Worm (Caenorhabditis elegans) whole organism, late embryonic: ENCODE measurements around the gene swt-2.

ENCODE experiments used
- C38D4.7 ChIP-seq: fragments of 200-800 bp; sonication (Bioruptor generic); optimal IDR thresholded peaks from 2 replicates; lab custom pipeline; 2018; ENCODE audit warnings: mild to moderate bottlenecking, missing genetic modification characterization, moderate library complexity, missing compliant biosample characterization
- K09A11.1 ChIP-seq: sonication (generic microtip); optimal IDR thresholded peaks from 2 replicates; lab custom pipeline; 2017; ENCODE audit warnings: antibody characterized with exemption, mild to moderate bottlenecking, missing genetic modification characterization, missing compliant biosample characterization; ENCODE audit not compliant: insufficient read depth
- T23F11.4 ChIP-seq: fragments of 200-800 bp; sonication (Bioruptor generic); optimal IDR thresholded peaks from 2 replicates; lab custom pipeline; 2018; ENCODE audit warnings: mild to moderate bottlenecking, missing genetic modification characterization, missing compliant biosample characterization
- Y22D7AL.16 ChIP-seq: sonication (generic microtip); optimal IDR thresholded peaks from 2 replicates; lab custom pipeline; 2016; ENCODE audit warnings: missing genetic modification characterization, missing compliant biosample characterization
- ceh-18 ChIP-seq: sonication (generic microtip); optimal IDR thresholded peaks from 2 replicates; lab custom pipeline; 2016; ENCODE audit warnings: missing genetic modification characterization, missing compliant biosample characterization
- ceh-19 ChIP-seq: fragments of 200-800 bp; sonication (Bioruptor generic); optimal IDR thresholded peaks from 2 replicates; lab custom pipeline; 2018; ENCODE audit warnings: mild to moderate bottlenecking, missing genetic modification characterization, missing compliant biosample characterization
- ceh-2 ChIP-seq: sonication (generic microtip); optimal IDR thresholded peaks from 2 replicates; lab custom pipeline; 2016; ENCODE audit warnings: missing genotype, missing genetic modification characterization, missing compliant biosample characterization
- ceh-24 ChIP-seq: sonication (generic microtip); optimal IDR thresholded peaks from 2 replicates; lab custom pipeline; 2016; ENCODE audit warnings: mild to moderate bottlenecking, missing genetic modification characterization, missing compliant biosample characterization
- ceh-30 ChIP-seq: fragments of 150-350 bp; optimal IDR thresholded peaks from 2 replicates; lab custom pipeline; 2014; ENCODE audit warnings: missing biosample characterization, missing genetic modification characterization
- ceh-34 ChIP-seq: sonication (generic microtip); optimal IDR thresholded peaks from 2 replicates; lab custom pipeline; 2016; ENCODE audit warnings: mild to moderate bottlenecking, missing genetic modification characterization, missing compliant biosample characterization
- ceh-45 ChIP-seq: fragments of 200-800 bp; sonication (Bioruptor generic); IDR thresholded peaks from 2 replicates; pipeline ENCODE4 v1.3.6; 2022; ENCODE audit warnings: missing genetic modification reagents, missing genetic modification characterization, missing compliant biosample characterization
- ceh-9 ChIP-seq: sonication (generic microtip); optimal IDR thresholded peaks from 2 replicates; lab custom pipeline; 2016; ENCODE audit warnings: mild to moderate bottlenecking, missing genetic modification characterization, inconsistent platforms, missing compliant biosample characterization
- che-1 ChIP-seq: sonication (generic microtip); optimal IDR thresholded peaks from 2 replicates; lab custom pipeline; 2016; ENCODE audit warnings: mild to moderate bottlenecking, missing genetic modification characterization, missing compliant biosample characterization
- elt-2 ChIP-seq: sonication (generic microtip); optimal IDR thresholded peaks from 2 replicates; lab custom pipeline; 2016; ENCODE audit warnings: missing genetic modification reagents, missing genetic modification characterization, missing compliant biosample characterization
- elt-4 ChIP-seq: sonication (generic microtip); optimal IDR thresholded peaks from 2 replicates; lab custom pipeline; 2016; ENCODE audit warnings: missing genetic modification characterization, missing compliant biosample characterization
- ets-4 ChIP-seq: sonication (generic microtip); optimal IDR thresholded peaks from 2 replicates; lab custom pipeline; 2016; ENCODE audit warnings: missing genetic modification characterization, missing compliant biosample characterization
- eyg-1 ChIP-seq: sonication (generic microtip); optimal IDR thresholded peaks from 2 replicates; lab custom pipeline; 2016; ENCODE audit warnings: missing genotype, missing genetic modification characterization, missing compliant biosample characterization
- gmeb-2 ChIP-seq: sonication (generic microtip); optimal IDR thresholded peaks from 2 replicates; lab custom pipeline; 2016; ENCODE audit warnings: missing genetic modification characterization, inconsistent platforms, missing compliant biosample characterization
- hlh-13 ChIP-seq: fragments of 200-800 bp; sonication (Bioruptor generic); optimal IDR thresholded peaks from 2 replicates; lab custom pipeline; 2018; ENCODE audit warnings: mild to moderate bottlenecking, missing genetic modification characterization, missing compliant biosample characterization
- hlh-15 ChIP-seq: sonication (generic microtip); optimal IDR thresholded peaks from 2 replicates; lab custom pipeline; 2016; ENCODE audit warnings: missing genetic modification characterization, missing compliant biosample characterization
- hlh-30 ChIP-seq: sonication (generic microtip); optimal IDR thresholded peaks from 2 replicates; lab custom pipeline; 2017; ENCODE audit warnings: antibody characterized with exemption, missing genetic modification characterization, missing compliant biosample characterization; ENCODE audit not compliant: insufficient read depth
- hlh-6 ChIP-seq: sonication (generic microtip); optimal IDR thresholded peaks from 2 replicates; lab custom pipeline; 2016; ENCODE audit warnings: missing genotype, missing genetic modification characterization, missing compliant biosample characterization
- hlh-8 ChIP-seq: sonication (generic microtip); optimal IDR thresholded peaks from 2 replicates; lab custom pipeline; 2016; ENCODE audit warnings: missing genotype, missing genetic modification characterization, missing compliant biosample characterization
- lim-6 ChIP-seq: sonication (generic microtip); optimal IDR thresholded peaks from 2 replicates; lab custom pipeline; 2016; ENCODE audit warnings: missing genetic modification characterization, missing compliant biosample characterization
- lin-11 ChIP-seq: fragments of 200-800 bp; sonication (Bioruptor generic); optimal IDR thresholded peaks from 2 replicates; lab custom pipeline; 2018; ENCODE audit warnings: mild to moderate bottlenecking, missing genetic modification characterization, missing compliant biosample characterization
- madf-2 ChIP-seq: sonication (generic microtip); optimal IDR thresholded peaks from 2 replicates; lab custom pipeline; 2017; ENCODE audit warnings: missing genetic modification characterization, missing compliant biosample characterization
- mec-3 ChIP-seq: sonication (generic microtip); optimal IDR thresholded peaks from 2 replicates; lab custom pipeline; 2016; ENCODE audit warnings: borderline replicate concordance, missing genetic modification characterization, missing compliant biosample characterization
- npax-4 ChIP-seq: sonication (generic microtip); optimal IDR thresholded peaks from 2 replicates; lab custom pipeline; 2016; ENCODE audit warnings: missing genetic modification characterization, missing compliant biosample characterization
- pax-1 ChIP-seq: fragments of 150-350 bp; optimal IDR thresholded peaks from 2 replicates; lab custom pipeline; 2014; ENCODE audit warnings: missing biosample characterization, missing genetic modification characterization
- pha-2 ChIP-seq: sonication (generic microtip); optimal IDR thresholded peaks from 2 replicates; lab custom pipeline; 2017; ENCODE audit warnings: mild to moderate bottlenecking, missing genetic modification characterization, missing compliant biosample characterization
- pros-1 ChIP-seq: fragments of 150-350 bp; optimal IDR thresholded peaks from 2 replicates; lab custom pipeline; 2014; ENCODE audit warnings: missing biosample characterization, missing genetic modification reagents, missing genetic modification characterization
- ref-2 ChIP-seq: sonication (generic microtip); optimal IDR thresholded peaks from 2 replicates; lab custom pipeline; 2016; ENCODE audit warnings: missing genetic modification characterization, missing compliant biosample characterization
- sdc-2 ChIP-seq: sonication (generic microtip); optimal IDR thresholded peaks from 2 replicates; lab custom pipeline; 2016; ENCODE audit warnings: missing genotype, missing genetic modification characterization, missing compliant biosample characterization
- sox-2 ChIP-seq: fragments of 200-800 bp; sonication (Bioruptor generic); IDR thresholded peaks from 2 replicates; pipeline ENCODE4 v1.3.6; 2022; ENCODE audit warnings: missing genetic modification reagents, missing genetic modification characterization, missing compliant biosample characterization
- sox-4 ChIP-seq: sonication (generic microtip); optimal IDR thresholded peaks from 2 replicates; lab custom pipeline; 2017; ENCODE audit warnings: mild to moderate bottlenecking, missing genetic modification characterization, inconsistent platforms, missing compliant biosample characterization
- tbx-7 ChIP-seq: sonication (generic microtip); optimal IDR thresholded peaks from 2 replicates; lab custom pipeline; 2016; ENCODE audit warnings: missing genotype, missing genetic modification characterization, missing compliant biosample characterization
- unc-3 ChIP-seq, 2 experiments: fragments of 200-800 bp in 1 of 2; sonication (Bioruptor generic) in 1 of 2; sonication (generic microtip) in 1 of 2; conservative IDR thresholded peaks in 1 of 2; optimal IDR thresholded peaks in 1 of 2; 2 replicates each; pipeline versions ENCODE4 v1.3.6 to Lab custom; 2016 to 2022; ENCODE audit warnings: missing compliant biosample characterization in 2 of 2, missing genetic modification characterization in 2 of 2, missing genetic modification reagents in 1 of 2
- unc-42 ChIP-seq: sonication (generic microtip); optimal IDR thresholded peaks from 2 replicates; lab custom pipeline; 2016; ENCODE audit warnings: missing genotype, missing genetic modification characterization, missing compliant biosample characterization
- ztf-16 ChIP-seq: sonication (generic microtip); optimal IDR thresholded peaks from 2 replicates; lab custom pipeline; 2017; ENCODE audit warnings: missing genetic modification characterization, missing compliant biosample characterization

swt-2 gene

ce11 chrV:7492924-7493323 is 37.0 kb upstream of the swt-2 start, which contains the start of gene srbc-10:
Gene srbc-10 (minus strand): TSS chrV:7493024.
- no peak for TF ChIP-seq ceh-34 (tag; lab: Kevin White, UChicago)
- no peak for TF ChIP-seq sdc-2 (tag; lab: Kevin White, UChicago)
- TF ChIP-seq sox-2: no peak
- TF ChIP-seq gmeb-2: no peak
- no peak for TF ChIP-seq ceh-19 (GFP tag; lab: Kevin White, UChicago)
- TF ChIP-seq ceh-9: no peak
- no peak for TF ChIP-seq hlh-13 (GFP tag; lab: Kevin White, UChicago)
- no peak for TF ChIP-seq hlh-15 (tag; lab: Kevin White, UChicago)
- no peak for TF ChIP-seq C38D4.7 (GFP tag; lab: Kevin White, UChicago)
- TF ChIP-seq ceh-2 (tag; lab: Kevin White, UChicago): no peak
- TF ChIP-seq pros-1 (tag; lab: Kevin White, UChicago): no peak
- no peak for TF ChIP-seq npax-4 (tag; lab: Kevin White, UChicago)
- TF ChIP-seq ceh-30 (tag; lab: Kevin White, UChicago): no peak
- TF ChIP-seq sox-4 (tag; lab: Kevin White, UChicago): no peak
- no peak for TF ChIP-seq eyg-1 (tag; lab: Kevin White, UChicago)
- no peak for TF ChIP-seq elt-2 (tag; lab: Kevin White, UChicago)
- TF ChIP-seq pax-1 (tag; lab: Kevin White, UChicago): no peak
- TF ChIP-seq ceh-45 (GFP tag; lab: Robert Waterston, UW): no peak
- no peak for TF ChIP-seq hlh-6 (tag; lab: Kevin White, UChicago)
- no peak for TF ChIP-seq T23F11.4 (GFP tag; lab: Kevin White, UChicago)

ce11 chrV:7495189-7495588 is 34.8 kb upstream of the swt-2 start, which contains the start of gene srbc-11:
Gene srbc-11 (minus strand): TSS chrV:7495289.
- TF ChIP-seq unc-42 (tag; lab: Kevin White, UChicago) (no peak), npax-4 (tag; lab: Kevin White, UChicago) (no peak), lin-11 (tag; lab: Kevin White, UChicago) (no peak), sox-2 (no peak), ztf-16 (tag; lab: Kevin White, UChicago) (no peak), unc-3 (GFP tag; conservative IDR thresholded peaks at IDR 0.05; lab: Robert Waterston, UW) (no peak), unc-3 (tag; optimal IDR thresholded peaks at IDR 0.05; lab: Kevin White, UChicago) (no peak), pha-2 (tag; lab: Kevin White, UChicago) (no peak), madf-2 (tag; lab: Kevin White, UChicago) (no peak), gmeb-2 (no peak), ceh-45 (GFP tag; lab: Robert Waterston, UW) (no peak), K09A11.1 (tag; lab: Kevin White, UChicago) (no peak), elt-2 (tag; lab: Kevin White, UChicago) (no peak), che-1 (tag; lab: Kevin White, UChicago) (no peak), mec-3 (tag; lab: Kevin White, UChicago) (no peak)

ce11 chrV:7497440-7497839 is 32.5 kb upstream of the swt-2 start, which contains the start of gene srh-79:
Gene srh-79 (plus strand): TSS chrV:7497740.
- TF ChIP-seq hlh-30 (tag; lab: Kevin White, UChicago) (no peak), hlh-6 (tag; lab: Kevin White, UChicago) (no peak), ceh-30 (tag; lab: Kevin White, UChicago) (no peak), lim-6 (tag; lab: Kevin White, UChicago) (no peak), sdc-2 (tag; lab: Kevin White, UChicago) (no peak), tbx-7 (tag; lab: Kevin White, UChicago) (no peak), madf-2 (tag; lab: Kevin White, UChicago) (no peak), ets-4 (tag; lab: Kevin White, UChicago) (no peak), ref-2 (tag; lab: Kevin White, UChicago) (no peak), Y22D7AL.16 (tag; lab: Kevin White, UChicago) (no peak), ceh-19 (GFP tag; lab: Kevin White, UChicago) (no peak), elt-4 (tag; lab: Kevin White, UChicago) (no peak), hlh-8 (no peak), ceh-18 (tag; lab: Kevin White, UChicago) (no peak), hlh-13 (GFP tag; lab: Kevin White, UChicago) (no peak), ceh-24 (no peak), lin-11 (tag; lab: Kevin White, UChicago) (no peak)
